Worm (Caenorhabditis elegans) whole organism, mixed stage, embryonic: ENCODE results near the gene str-238.
"Not testable (repeated sequence)": the region's sequence is repeated elsewhere in the genome, so short reads cannot be mapped to it uniquely, and the experiment has no call there.

ENCODE experiments used
- drap-1 ChIP-seq: fragments of 200-800 bp; sonication (Bioruptor generic); optimal IDR thresholded peaks from 3 replicates; lab custom pipeline; 2018; ENCODE audit warnings: mild to moderate bottlenecking, missing genetic modification characterization, missing compliant biosample characterization
- elt-1 ChIP-seq: sonication (generic microtip); optimal IDR thresholded peaks from 2 replicates; lab custom pipeline; 2017; ENCODE audit warnings: missing genetic modification characterization, mild to moderate bottlenecking, missing compliant biosample characterization, antibody characterized with exemption, moderate library complexity, borderline replicate concordance; ENCODE audit not compliant: insufficient read depth
- elt-3 ChIP-seq: fragments of 150-350 bp; optimal IDR thresholded peaks from 2 replicates; lab custom pipeline; 2014; ENCODE audit warnings: missing biosample characterization, missing genetic modification characterization

str-238 gene

DNA sequence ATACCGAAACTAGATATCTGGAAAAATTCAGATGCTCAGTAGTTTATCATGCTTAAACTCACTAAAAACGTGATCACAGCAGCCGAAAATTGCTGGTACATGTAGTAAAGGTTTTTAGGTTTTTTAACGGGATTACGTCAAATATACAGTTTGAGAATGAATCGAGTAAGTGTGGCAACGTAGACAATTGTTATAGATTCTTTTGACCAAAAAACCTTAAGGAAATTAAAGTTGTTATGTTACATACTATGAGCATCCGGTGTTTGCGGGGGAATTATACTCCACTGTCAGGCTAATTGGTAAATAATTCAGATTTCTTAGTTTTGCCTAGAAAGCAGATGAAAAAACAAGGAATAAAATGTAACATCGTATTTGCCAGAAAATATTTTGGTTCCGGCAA, 55.8 kb downstream of the str-238 start, which contains the start of gene srx-32:
Gene srx-32 (minus strand): TSS at position 101 of the 400 bp plus-strand sequence.
- TF ChIP-seq drap-1; elt-1; elt-3 (tag; lab: Kevin White, UChicago): not testable (repeated sequence)
